Fruit fly (Drosophila melanogaster) whole organism, embryonic: ENCODE data around the gene CG31650.
A peak's percentile ranks its signal among the peaks of the same experiment; 100 is the strongest.

Experiments
- Atf6 ChIP-seq: fragments of 200-800 bp; sonication (Bioruptor generic); IDR thresholded peaks from 2 replicates; pipeline ENCODE4 v1.3.6; 2022; ENCODE audit warnings: missing biosample characterization, missing genetic modification characterization
- CG10147 ChIP-seq: fragments of 200-800 bp; sonication (Bioruptor generic); optimal IDR thresholded peaks from 2 replicates; lab custom pipeline; 2019; ENCODE audit warnings: missing biosample characterization, mild to moderate bottlenecking, missing genetic modification characterization, moderate library complexity
- CG10543 ChIP-seq: fragments of 200-800 bp; sonication (Bioruptor generic); optimal IDR thresholded peaks from 3 replicates; lab custom pipeline; 2017; ENCODE audit warnings: missing biosample characterization, mild to moderate bottlenecking, missing genetic modification characterization, moderate library complexity
- CG11247 ChIP-seq: fragments of 200-800 bp; sonication (Bioruptor generic); IDR thresholded peaks from 2 replicates; pipeline ENCODE4 v1.3.6; 2022; ENCODE audit warnings: missing biosample characterization, missing genetic modification characterization
- CG11456 ChIP-seq: fragments of 200-800 bp; sonication (Bioruptor generic); IDR thresholded peaks from 3 replicates; pipeline ENCODE4 v1.3.6; 2022; ENCODE audit warnings: missing biosample characterization, missing genetic modification characterization
- CG12071 ChIP-seq: fragments of 200-800 bp; sonication (Bioruptor generic); optimal IDR thresholded peaks from 3 replicates; lab custom pipeline; 2018; ENCODE audit warnings: missing biosample characterization, mild to moderate bottlenecking, missing genetic modification characterization
- CG1233 ChIP-seq: fragments of 200-800 bp; sonication (Bioruptor generic); optimal IDR thresholded peaks from 4 replicates; lab custom pipeline; 2018; ENCODE audit warnings: missing biosample characterization, mild to moderate bottlenecking, missing genetic modification characterization
- CG13894 ChIP-seq: fragments of 200-800 bp; sonication (Bioruptor generic); optimal IDR thresholded peaks from 3 replicates; lab custom pipeline; 2018; ENCODE audit warnings: missing biosample characterization, mild to moderate bottlenecking, missing genetic modification characterization, moderate library complexity
- CG15514 ChIP-seq: fragments of 200-800 bp; sonication (Bioruptor generic); optimal IDR thresholded peaks from 3 replicates; lab custom pipeline; 2017; ENCODE audit warnings: missing biosample characterization, missing genetic modification characterization, mild to moderate bottlenecking, moderate library complexity, missing genetic modification reagents
- CG17361 ChIP-seq: fragments of 200-800 bp; sonication (Bioruptor generic); IDR thresholded peaks from 3 replicates; pipeline ENCODE4 v1.3.6; 2022; ENCODE audit warnings: missing biosample characterization, missing genetic modification characterization
- CG2712 ChIP-seq: fragments of 200-800 bp; optimal IDR thresholded peaks from 3 replicates; lab custom pipeline; 2019; ENCODE audit warnings: missing biosample characterization, mild to moderate bottlenecking, missing genetic modification characterization, moderate library complexity
- CG31365 ChIP-seq: fragments of 200-800 bp; sonication (Bioruptor generic); optimal IDR thresholded peaks from 2 replicates; lab custom pipeline; 2018; ENCODE audit warnings: missing biosample characterization, mild to moderate bottlenecking, missing genetic modification characterization
- CG32532 ChIP-seq: fragments of 200-800 bp; sonication (Bioruptor generic); IDR thresholded peaks from 2 replicates; pipeline ENCODE4 v1.3.6; 2022; ENCODE audit warnings: missing biosample characterization, missing genetic modification characterization
- CG3407 ChIP-seq: fragments of 200-800 bp; sonication (Bioruptor generic); optimal IDR thresholded peaks from 2 replicates; lab custom pipeline; 2018; ENCODE audit warnings: missing biosample characterization, mild to moderate bottlenecking, missing genetic modification characterization
- CG34422 ChIP-seq: fragments of 200-800 bp; sonication (Bioruptor generic); IDR thresholded peaks from 3 replicates; pipeline ENCODE4 v1.3.6; 2022; ENCODE audit warnings: missing biosample characterization, missing genetic modification characterization
- CG4328 ChIP-seq: fragments of 200-800 bp; sonication (Bioruptor generic); optimal IDR thresholded peaks from 3 replicates; lab custom pipeline; 2017; ENCODE audit warnings: missing biosample characterization, missing genetic modification reagents, missing genetic modification characterization
- CG5245 ChIP-seq: fragments of 200-800 bp; sonication (Bioruptor generic); optimal IDR thresholded peaks from 3 replicates; lab custom pipeline; 2016; ENCODE audit warnings: missing biosample characterization, missing genetic modification characterization
- CG8290 ChIP-seq, 3 experiments: fragments of 200-800 bp; sonication (Bioruptor generic); optimal IDR thresholded peaks; 2 replicates each; lab custom pipeline; 2016 to 2019; ENCODE audit warnings: missing biosample characterization in 3 of 3, missing genetic modification characterization in 3 of 3, mild to moderate bottlenecking in 2 of 3, moderate library complexity in 1 of 3
- CG9215 ChIP-seq: fragments of 200-800 bp; sonication (Bioruptor generic); IDR thresholded peaks from 2 replicates; pipeline ENCODE4 v1.3.6; 2022; ENCODE audit warnings: missing biosample characterization, missing genetic modification characterization
- CG9609 ChIP-seq: fragments of 200-800 bp; sonication (Bioruptor generic); optimal IDR thresholded peaks from 3 replicates; lab custom pipeline; 2016; ENCODE audit warnings: missing biosample characterization, missing genetic modification characterization
- GATAe ChIP-seq: fragments of 200-800 bp; sonication (Bioruptor generic); conservative IDR thresholded peaks from 2 replicates; pipeline ENCODE4 v1.3.6; 2022; ENCODE audit warnings: missing biosample characterization, missing genetic modification characterization
- HLHmδ ChIP-seq: fragments of 200-800 bp; sonication (Bioruptor generic); optimal IDR thresholded peaks from 2 replicates; lab custom pipeline; 2018; ENCODE audit warnings: missing biosample characterization, mild to moderate bottlenecking, missing genetic modification characterization, moderate library complexity
- Hr51 ChIP-seq, 2 experiments: fragments of 200-800 bp; sonication (Bioruptor generic); optimal IDR thresholded peaks; 2 replicates in 1 of 2; 3 replicates in 1 of 2; lab custom pipeline; 2016 to 2018; ENCODE audit warnings: missing biosample characterization in 2 of 2, missing genetic modification characterization in 2 of 2, mild to moderate bottlenecking in 1 of 2, moderate library complexity in 1 of 2
- Lim3 ChIP-seq: fragments of 200-800 bp; sonication (Bioruptor generic); IDR thresholded peaks from 2 replicates; pipeline ENCODE4 v1.3.6; 2022; ENCODE audit warnings: missing biosample characterization, missing genetic modification characterization
- MBD-R2 ChIP-seq: fragments of 200-800 bp; sonication (Bioruptor generic); IDR thresholded peaks from 2 replicates; pipeline ENCODE4 v1.3.6; 2022; ENCODE audit warnings: missing biosample characterization, missing genetic modification characterization
- NfI ChIP-seq: fragments of 200-800 bp; sonication (Bioruptor generic); optimal IDR thresholded peaks from 3 replicates; lab custom pipeline; 2018; ENCODE audit warnings: missing biosample characterization, mild to moderate bottlenecking, missing genetic modification characterization, moderate library complexity
- Optix ChIP-seq: fragments of 200-800 bp; sonication (Bioruptor generic); IDR thresholded peaks from 3 replicates; pipeline ENCODE4 v1.3.6; 2022; ENCODE audit warnings: missing biosample characterization, missing genetic modification characterization
- Pdp1 ChIP-seq, 2 experiments: fragments of 200-800 bp; sonication (Bioruptor generic); optimal IDR thresholded peaks; 3 replicates each; lab custom pipeline; 2016; ENCODE audit warnings: missing biosample characterization in 2 of 2, missing genetic modification characterization in 2 of 2, mild to moderate bottlenecking in 1 of 2, moderate library complexity in 1 of 2
- Trl ChIP-seq, 3 experiments: fragments of >200 bp in 2 of 3; fragments of 200-800 bp in 1 of 3; sonication (Bioruptor generic) in 1 of 3; optimal IDR thresholded peaks; 2 replicates in 1 of 3; 3 replicates in 2 of 3; lab custom pipeline; 2016 to 2017; ENCODE audit warnings: missing biosample characterization in 1 of 3, missing genetic modification characterization in 1 of 3
- abd-A ChIP-seq: fragments of 200-800 bp; sonication (Bioruptor generic); optimal IDR thresholded peaks from 3 replicates; lab custom pipeline; 2019; ENCODE audit warnings: missing biosample characterization, mild to moderate bottlenecking, missing genetic modification characterization, moderate library complexity
- ems ChIP-seq: fragments of 200-800 bp; sonication (Bioruptor generic); optimal IDR thresholded peaks from 3 replicates; lab custom pipeline; 2016; ENCODE audit warnings: missing biosample characterization, missing genetic modification characterization
- en ChIP-seq: fragments of 200-800 bp; sonication (Bioruptor generic); optimal IDR thresholded peaks from 2 replicates; lab custom pipeline; 2016; ENCODE audit warnings: missing biosample characterization, missing genetic modification characterization
- eve ChIP-seq, 2 experiments: fragments of >200 bp; optimal IDR thresholded peaks; 2 replicates each; lab custom pipeline; 2017; ENCODE audit warnings: missing biosample characterization in 2 of 2, missing genetic modification characterization in 2 of 2
- ewg ChIP-seq: fragments of 200-800 bp; sonication (Bioruptor generic); optimal IDR thresholded peaks from 3 replicates; lab custom pipeline; 2017; ENCODE audit warnings: mild to moderate bottlenecking, missing biosample characterization, missing genetic modification reagents, missing genetic modification characterization
- hkb ChIP-seq, 2 experiments: fragments of 200-800 bp in 1 of 2; fragments of >200 bp in 1 of 2; sonication (Bioruptor generic) in 1 of 2; IDR thresholded peaks in 1 of 2; optimal IDR thresholded peaks in 1 of 2; 2 replicates each; pipeline versions ENCODE4 v1.3.6 to Lab custom; 2017 to 2022; ENCODE audit warnings: missing biosample characterization in 1 of 2, missing genetic modification characterization in 1 of 2
- jigr1 ChIP-seq: fragments of 200-800 bp; sonication (Bioruptor generic); IDR thresholded peaks from 3 replicates; pipeline ENCODE4 v1.3.6; 2022; ENCODE audit warnings: missing biosample characterization, missing genetic modification characterization
- kah ChIP-seq: fragments of 200-800 bp; sonication (Bioruptor generic); optimal IDR thresholded peaks from 2 replicates; lab custom pipeline; 2018; ENCODE audit warnings: missing biosample characterization, mild to moderate bottlenecking, missing genetic modification characterization
- kni ChIP-seq: fragments of 200-800 bp; sonication (Bioruptor generic); optimal IDR thresholded peaks from 3 replicates; lab custom pipeline; 2017; ENCODE audit warnings: mild to moderate bottlenecking, missing biosample characterization, missing genetic modification reagents, missing genetic modification characterization
- mirr ChIP-seq: fragments of 200-800 bp; sonication (Bioruptor generic); optimal IDR thresholded peaks from 3 replicates; lab custom pipeline; 2018; ENCODE audit warnings: missing biosample characterization, mild to moderate bottlenecking, missing genetic modification characterization
- peb ChIP-seq: fragments of 200-800 bp; sonication (Bioruptor generic); IDR thresholded peaks from 2 replicates; pipeline ENCODE4 v1.3.6; 2022; ENCODE audit warnings: missing biosample characterization, missing genetic modification characterization
- pros ChIP-seq: fragments of 200-800 bp; sonication (Bioruptor generic); optimal IDR thresholded peaks from 3 replicates; lab custom pipeline; 2019; ENCODE audit warnings: missing biosample characterization, mild to moderate bottlenecking, missing genetic modification characterization, moderate library complexity
- pzg ChIP-seq: fragments of 200-800 bp; sonication (Bioruptor generic); optimal IDR thresholded peaks from 3 replicates; lab custom pipeline; 2018; ENCODE audit warnings: missing biosample characterization, mild to moderate bottlenecking, missing genetic modification characterization, moderate library complexity
- rib ChIP-seq: fragments of 200-800 bp; sonication (Bioruptor generic); IDR thresholded peaks from 2 replicates; pipeline ENCODE4 v1.3.6; 2022; ENCODE audit warnings: missing biosample characterization, missing genetic modification characterization
- scrt ChIP-seq: fragments of 200-800 bp; sonication (Bioruptor generic); optimal IDR thresholded peaks from 2 replicates; lab custom pipeline; 2018; ENCODE audit warnings: missing biosample characterization, mild to moderate bottlenecking, missing genetic modification characterization, moderate library complexity
- seq ChIP-seq: fragments of 200-800 bp; sonication (Bioruptor generic); IDR thresholded peaks from 2 replicates; pipeline ENCODE4 v1.3.6; 2022; ENCODE audit warnings: missing biosample characterization, missing genetic modification characterization
- sr ChIP-seq: fragments of 200-800 bp; sonication (Bioruptor generic); IDR thresholded peaks from 3 replicates; pipeline ENCODE4 v1.3.6; 2022; ENCODE audit warnings: missing biosample characterization, missing genetic modification characterization
- sug ChIP-seq: fragments of 200-800 bp; optimal IDR thresholded peaks from 2 replicates; lab custom pipeline; 2019; ENCODE audit warnings: missing biosample characterization, mild to moderate bottlenecking, missing genetic modification characterization, moderate library complexity
- trem ChIP-seq: fragments of 200-800 bp; optimal IDR thresholded peaks from 3 replicates; lab custom pipeline; 2019; ENCODE audit warnings: missing biosample characterization, mild to moderate bottlenecking, missing genetic modification characterization, moderate library complexity
- wek ChIP-seq: fragments of 200-800 bp; sonication (Bioruptor generic); optimal IDR thresholded peaks from 3 replicates; lab custom pipeline; 2018; ENCODE audit warnings: missing biosample characterization, mild to moderate bottlenecking, missing genetic modification characterization, moderate library complexity

CG31650 gene

dm6 chr2L:5063936-5064335 is 19.4 kb upstream of the CG31650 start (continued):
- TF ChIP-seq Lim3 (GFP tag; lab: Robert Waterston, UW) (no peak), HLHmδ (GFP tag; lab: Kevin White, UChicago) (no peak), CG9215 (no peak), peb (GFP tag; lab: Robert Waterston, UW) (no peak), CG13894 (tag; lab: Kevin White, UChicago) (peak; percentile 34), CG4328 (GFP tag; lab: Kevin White, UChicago) (peak; percentile 44), Trl (optimal IDR thresholded peaks at IDR 0.05; lab: Kevin White, UChicago) (peak in 1 of 2 experiments; percentile 20), Trl (GFP tag; optimal IDR thresholded peaks at IDR 0.05; lab: Kevin White, UChicago) (no peak), seq (GFP tag; lab: Robert Waterston, UW) (peak; percentile 43; the same call in 1 of the 2 replicates), eve (GFP tag; optimal IDR thresholded peaks at IDR 0.05; lab: Kevin White, UChicago) (no peak), CG8290 (GFP tag; optimal IDR thresholded peaks at IDR 0.05; lab: Kevin White, UChicago) (no peak), CG8290 (tag; optimal IDR thresholded peaks at IDR 0.05; lab: Kevin White, UChicago) (peak in 1 of 2 experiments; percentile 46), CG11456 (GFP tag; lab: Robert Waterston, UW) (no peak), CG5245 (GFP tag; lab: Kevin White, UChicago) (no peak), CG15514 (peak; percentile 36), ems (GFP tag; lab: Kevin White, UChicago) (no peak), CG34422 (GFP tag; lab: Robert Waterston, UW) (0 out of 3 replicates have a peak, but pooled peaks have one; percentile 44), abd-A (tag; lab: Kevin White, UChicago) (peak; percentile 65), Atf6 (GFP tag; lab: Robert Waterston, UW) (no peak), jigr1 (GFP tag; lab: Robert Waterston, UW) (no peak), CG12071 (peak; percentile 39), scrt (GFP tag; lab: Kevin White, UChicago) (peak; percentile 55), mirr (GFP tag; lab: Kevin White, UChicago) (peak; percentile 44), en (no peak), GATAe (GFP tag; lab: Robert Waterston, UW) (no peak), CG10543 (GFP tag; lab: Kevin White, UChicago) (peak; percentile 51), Hr51 (GFP tag; optimal IDR thresholded peaks at IDR 0.05; lab: Kevin White, UChicago) (peak in 1 of 2 experiments; percentile 34), wek (peak; percentile 26), rib (0 out of 2 replicates have a peak, but pooled peaks have one; percentile 41), kni (GFP tag; lab: Kevin White, UChicago) (peak; percentile 37), CG31365 (tag; lab: Kevin White, UChicago) (no peak), Optix (GFP tag; lab: Robert Waterston, UW) (no peak), Pdp1 (GFP tag; optimal IDR thresholded peaks at IDR 0.05; lab: Kevin White, UChicago) (no peak), MBD-R2 (GFP tag; lab: Robert Waterston, UW) (peak; percentile 9; the same call in 1 of the 2 replicates), hkb (optimal IDR thresholded peaks at IDR 0.05; lab: Kevin White, UChicago) (no peak), hkb (GFP tag; IDR thresholded peaks at IDR 0.05; lab: Robert Waterston, UW) (no peak), pros (GFP tag; lab: Kevin White, UChicago) (peak; percentile 58), pzg (GFP tag; lab: Kevin White, UChicago) (peak; percentile 14), CG17361 (no peak), NfI (GFP tag; lab: Kevin White, UChicago) (no peak), sug (tag; lab: Kevin White, UChicago) (peak; percentile 61), ewg (GFP tag; lab: Kevin White, UChicago) (peak; percentile 81), CG11247 (no peak), kah (GFP tag; lab: Kevin White, UChicago) (no peak), CG10147 (GFP tag; lab: Kevin White, UChicago) (no peak), CG2712 (no peak), CG32532 (GFP tag; lab: Robert Waterston, UW) (peak; percentile 28; the same call in 1 of the 2 replicates), CG1233 (GFP tag; lab: Kevin White, UChicago) (no peak), sr (no peak), CG3407 (no peak), trem (no peak), CG9609 (no peak)
